5 worm cellular contexts compared by ENCODE assay signal in genomic region chrIII:3471403-3472053, ce11.
TF ChIP-seq lines count a peak whose summit lies in the region.

rsu-1 (plus strand) TSS chrIII:3472003.

TF ChIP-seq in whole organism, L1 larva, 84 proteins besides CTCF, POLR2A, EP300 and RAD21 (continues in another document):
- TF ChIP-seq nhr-20 (tag; optimal IDR thresholded peaks at IDR 0.05; lab: Kevin White, UChicago): peak; percentile 67
- peak; percentile 46 for TF ChIP-seq nhr-85 (tag; lab: Kevin White, UChicago)
- peak; percentile 2 for TF ChIP-seq F16B12.6 (tag; optimal IDR thresholded peaks at IDR 0.05; lab: Kevin White, UChicago)
- TF ChIP-seq lin-13 (GFP tag; optimal IDR thresholded peaks at IDR 0.05; lab: Kevin White, UChicago): no peak
- TF ChIP-seq nhr-47 (tag; optimal IDR thresholded peaks at IDR 0.05; lab: Kevin White, UChicago): peak; percentile 57
- TF ChIP-seq blmp-1 (tag; optimal IDR thresholded peaks at IDR 0.05; lab: Kevin White, UChicago): peak; percentile 95
- TF ChIP-seq nhr-90 (tag; optimal IDR thresholded peaks at IDR 0.05; lab: Kevin White, UChicago; ENCODE audit: poor library complexity): peak; percentile 47
- peak in 2 of 3 experiments; percentile 36 to 42 for TF ChIP-seq dpl-1 (GFP tag; optimal IDR thresholded peaks at IDR 0.05; lab: Kevin White, UChicago)
- TF ChIP-seq elt-3 (tag; optimal IDR thresholded peaks at IDR 0.05; lab: Kevin White, UChicago): peak in 1 of 6 experiments; percentile 15
- TF ChIP-seq xbp-1 (tag; optimal IDR thresholded peaks at IDR 0.05; lab: Kevin White, UChicago): peak; percentile 69
- TF ChIP-seq ceh-82 (tag; optimal IDR thresholded peaks at IDR 0.05; lab: Kevin White, UChicago): peak; percentile 6 to 39 (median 34)
- TF ChIP-seq unc-98 (GFP tag; IDR thresholded peaks at IDR 0.05; lab: Robert Waterston, UW): no peak
- TF ChIP-seq ces-1 (GFP tag; optimal IDR thresholded peaks at IDR 0.05; lab: Kevin White, UChicago): no peak
- no peak for TF ChIP-seq Y116A8C.19 (tag; optimal IDR thresholded peaks at IDR 0.05; lab: Kevin White, UChicago; ENCODE audit: borderline replicate concordance)
- peak; percentile 74 for TF ChIP-seq nhr-71 (tag; optimal IDR thresholded peaks at IDR 0.05; lab: Kevin White, UChicago)
- TF ChIP-seq lin-14 (GFP tag; optimal IDR thresholded peaks at IDR 0.05; lab: Kevin White, UChicago): peak; percentile 86
- TF ChIP-seq ceh-88 (GFP tag; IDR thresholded peaks at IDR 0.05; lab: Robert Waterston, UW): no peak
- TF ChIP-seq tbx-2 (tag; optimal IDR thresholded peaks at IDR 0.05; lab: Kevin White, UChicago): peak; percentile 55

TF ChIP-seq in whole organism, L3 larva, 47 proteins besides CTCF, POLR2A, EP300 and RAD21 (continues in another document):
- TF ChIP-seq nhr-25 (tag; optimal IDR thresholded peaks at IDR 0.05; lab: Kevin White, UChicago): peak; percentile 83
- no peak for TF ChIP-seq nhr-12 (tag; optimal IDR thresholded peaks at IDR 0.05; lab: Kevin White, UChicago)
- peak; percentile 48 for TF ChIP-seq pqm-1 (tag; optimal IDR thresholded peaks at IDR 0.05; lab: Kevin White, UChicago)
- TF ChIP-seq ceh-16 (tag; optimal IDR thresholded peaks at IDR 0.05; lab: Kevin White, UChicago): no peak
- peak; percentile 81 for TF ChIP-seq hmg-11 (tag; optimal IDR thresholded peaks at IDR 0.05; lab: Kevin White, UChicago)
- peak; percentile 50 for TF ChIP-seq ceh-28 (tag; optimal IDR thresholded peaks at IDR 0.05; lab: Kevin White, UChicago)
- no peak for TF ChIP-seq R02D3.7 (tag; optimal IDR thresholded peaks at IDR 0.05; lab: Kevin White, UChicago)
- peak; percentile 31 for TF ChIP-seq elt-2 (tag; optimal IDR thresholded peaks at IDR 0.05; lab: Kevin White, UChicago)
- TF ChIP-seq skn-1 (tag; optimal IDR thresholded peaks at IDR 0.05; lab: Kevin White, UChicago): no peak
- TF ChIP-seq nhr-11 (tag; optimal IDR thresholded peaks at IDR 0.05; lab: Kevin White, UChicago): no peak
- TF ChIP-seq unc-62 (GFP tag; optimal IDR thresholded peaks at IDR 0.05; lab: Kevin White, UChicago): no peak
- no peak for TF ChIP-seq mml-1 (tag; optimal IDR thresholded peaks at IDR 0.05; lab: Kevin White, UChicago)
- TF ChIP-seq aly-2 (tag; optimal IDR thresholded peaks at IDR 0.05; lab: Kevin White, UChicago): no peak
- no peak for TF ChIP-seq ceh-9 (tag; optimal IDR thresholded peaks at IDR 0.05; lab: Kevin White, UChicago)
- TF ChIP-seq fkh-2 (tag; optimal IDR thresholded peaks at IDR 0.05; lab: Kevin White, UChicago): no peak
- no peak for TF ChIP-seq mdl-1 (tag; optimal IDR thresholded peaks at IDR 0.05; lab: Kevin White, UChicago)
- TF ChIP-seq ztf-4 (tag; optimal IDR thresholded peaks at IDR 0.05; lab: Kevin White, UChicago): no peak
- no peak for TF ChIP-seq ztf-11 (tag; optimal IDR thresholded peaks at IDR 0.05; lab: Kevin White, UChicago)
- no peak for TF ChIP-seq ZK546.5 (tag; optimal IDR thresholded peaks at IDR 0.05; lab: Kevin White, UChicago)
- peak; percentile 45 for TF ChIP-seq pha-4 (tag; optimal IDR thresholded peaks at IDR 0.05; lab: Kevin White, UChicago)

TF ChIP-seq in whole organism, early embryonic, 17 proteins besides CTCF, POLR2A, EP300 and RAD21:
- TF ChIP-seq ceh-13 (GFP tag; optimal IDR thresholded peaks at IDR 0.05; lab: Kevin White, UChicago) (no peak), F13C5.2 (tag; optimal IDR thresholded peaks at IDR 0.05; lab: Kevin White, UChicago) (peak; percentile 26), B0310.2 (tag; optimal IDR thresholded peaks at IDR 0.05; lab: Kevin White, UChicago) (no peak)

TF ChIP-seq in whole organism, midembryonic, 9 proteins besides CTCF, POLR2A, EP300 and RAD21:
- TF ChIP-seq cog-1 (tag; optimal IDR thresholded peaks at IDR 0.05; lab: Kevin White, UChicago): peak; percentile 26
- no peak for TF ChIP-seq med-1 (GFP tag; optimal IDR thresholded peaks at IDR 0.05; lab: Kevin White, UChicago; ENCODE audit: insufficient read depth)
- peak; percentile 51 for TF ChIP-seq T22C8.4 (GFP tag; IDR thresholded peaks at IDR 0.05; lab: Robert Waterston, UW)
- TF ChIP-seq tab-1 (GFP tag; IDR thresholded peaks at IDR 0.05; lab: Robert Waterston, UW): no peak
- no peak for TF ChIP-seq ztf-23 (GFP tag; IDR thresholded peaks at IDR 0.05; lab: Robert Waterston, UW)
- no peak for TF ChIP-seq flt-1 (GFP tag; IDR thresholded peaks at IDR 0.05; lab: Robert Waterston, UW)
- no peak for TF ChIP-seq klf-2 (GFP tag; conservative IDR thresholded peaks at IDR 0.05; lab: Robert Waterston, UW)
- TF ChIP-seq ref-1 (GFP tag; conservative IDR thresholded peaks at IDR 0.05; lab: Robert Waterston, UW): no peak
TF ChIP-seq in whole organism, midembryonic: peak in this region for 2.

TF ChIP-seq in whole organism, young adult, 124 proteins besides CTCF, POLR2A, EP300 and RAD21:
- no peak for TF ChIP-seq tlf-1 (GFP tag; optimal IDR thresholded peaks at IDR 0.05; lab: Kevin White, UChicago)
- TF ChIP-seq attf-5 (GFP tag; optimal IDR thresholded peaks at IDR 0.05; lab: Kevin White, UChicago): peak; percentile 31
- peak; percentile 64 for TF ChIP-seq ZK185.1 (tag; optimal IDR thresholded peaks at IDR 0.05; lab: Kevin White, UChicago; ENCODE audit: poor library complexity, severe bottlenecking)
- no peak for TF ChIP-seq mcd-1 (GFP tag; IDR thresholded peaks at IDR 0.05; lab: Robert Waterston, UW)
- peak; percentile 58 for TF ChIP-seq nhr-80 (tag; optimal IDR thresholded peaks at IDR 0.05; lab: Kevin White, UChicago)
- no peak for TF ChIP-seq F37B4.10 (GFP tag; IDR thresholded peaks at IDR 0.05; lab: Robert Waterston, UW)
- TF ChIP-seq egrh-3 (GFP tag; IDR thresholded peaks at IDR 0.05; lab: Robert Waterston, UW): 0 out of 2 replicates have a peak, but pooled peaks have one; percentile 18
- peak; percentile 25 for TF ChIP-seq snpc-3.4 (tag; optimal IDR thresholded peaks at IDR 0.05; lab: Kevin White, UChicago)
- peak; percentile 15 for TF ChIP-seq lin-54 (GFP tag; optimal IDR thresholded peaks at IDR 0.05; lab: Kevin White, UChicago)
- peak; percentile 28; the same call in 1 of the 2 replicates for TF ChIP-seq Y56A3A.18 (GFP tag; IDR thresholded peaks at IDR 0.05; lab: Robert Waterston, UW)
- TF ChIP-seq ztf-22 (GFP tag; optimal IDR thresholded peaks at IDR 0.05; lab: Kevin White, UChicago): no peak
- no peak for TF ChIP-seq cebp-1 (GFP tag; IDR thresholded peaks at IDR 0.05; lab: Robert Waterston, UW)
- TF ChIP-seq cebp-1 (tag; optimal IDR thresholded peaks at IDR 0.05; lab: Kevin White, UChicago): peak; percentile 56
- TF ChIP-seq Y53G8AR.9 (GFP tag; conservative IDR thresholded peaks at IDR 0.05; lab: Robert Waterston, UW): 0 out of 2 replicates have a peak, but pooled peaks have one; percentile 12
- TF ChIP-seq F52B5.7 (tag; optimal IDR thresholded peaks at IDR 0.05; lab: Kevin White, UChicago): no peak
- TF ChIP-seq F39B2.1 (GFP tag; IDR thresholded peaks at IDR 0.05; lab: Robert Waterston, UW): no peak
- peak; percentile 34; the same call in 1 of the 2 replicates for TF ChIP-seq dox-1 (GFP tag; IDR thresholded peaks at IDR 0.05; lab: Robert Waterston, UW)
- TF ChIP-seq let-526 (GFP tag; IDR thresholded peaks at IDR 0.05; lab: Robert Waterston, UW): no peak
- TF ChIP-seq ztf-18 (tag; optimal IDR thresholded peaks at IDR 0.05; lab: Kevin White, UChicago): no peak
- TF ChIP-seq hmg-1.2 (GFP tag; IDR thresholded peaks at IDR 0.05; lab: Robert Waterston, UW): peak; percentile 83
- no peak for TF ChIP-seq rcor-1 (GFP tag; IDR thresholded peaks at IDR 0.05; lab: Robert Waterston, UW)
- no peak for TF ChIP-seq ekl-4 (GFP tag; IDR thresholded peaks at IDR 0.05; lab: Robert Waterston, UW)
- peak; percentile 14 for TF ChIP-seq ceh-27 (GFP tag; optimal IDR thresholded peaks at IDR 0.05; lab: Kevin White, UChicago)
- TF ChIP-seq lin-40 (tag; optimal IDR thresholded peaks at IDR 0.05; lab: Kevin White, UChicago): peak; percentile 50
- TF ChIP-seq lin-35 (GFP tag; optimal IDR thresholded peaks at IDR 0.05; lab: Kevin White, UChicago): peak in 1 of 3 experiments; percentile 24
- no peak for TF ChIP-seq fkh-3 (tag; optimal IDR thresholded peaks at IDR 0.05; lab: Kevin White, UChicago)
TF ChIP-seq in whole organism, young adult: peak in this region for 14.

Comparison
In these comparisons a context has a peak if more than half of its experiments do, and no peak if none do; other contexts are left out.
1. Of the 8 proteins assayed by ChIP-seq in both whole organism, young adult and whole organism, L1 larva: peak only in whole organism, young adult: none; only in whole organism, L1 larva: dpl-1, efl-1 and nhr-90; in both: none; in neither: 4; mixed calls (peak in some experiments, not most) for 1.